Fruit fly (Drosophila melanogaster) whole organism, embryonic: ENCODE data around the gene dod.

Experiments used
- ATbp ChIP-seq: fragments of 200-800 bp; sonication (Bioruptor generic); optimal IDR thresholded peaks from 2 replicates; lab custom pipeline; 2017; ENCODE audit warnings: missing biosample characterization, mild to moderate bottlenecking, missing genetic modification characterization, missing genetic modification reagents
- Abd-B ChIP-seq: fragments of 200-800 bp; sonication (Bioruptor generic); optimal IDR thresholded peaks from 2 replicates; lab custom pipeline; 2018; ENCODE audit warnings: missing biosample characterization, mild to moderate bottlenecking, missing genetic modification characterization, moderate library complexity
- CG10366 ChIP-seq: fragments of 200-800 bp; sonication (Bioruptor generic); IDR thresholded peaks from 2 replicates; pipeline ENCODE4 v1.3.6; 2022; ENCODE audit warnings: missing biosample characterization, missing genetic modification characterization
- CG10431 ChIP-seq: fragments of 200-800 bp; sonication (Bioruptor generic); optimal IDR thresholded peaks from 3 replicates; lab custom pipeline; 2018; ENCODE audit warnings: missing biosample characterization, mild to moderate bottlenecking, missing genetic modification characterization
- CG11504 ChIP-seq: fragments of 200-800 bp; sonication (Bioruptor generic); optimal IDR thresholded peaks from 3 replicates; lab custom pipeline; 2019; ENCODE audit warnings: missing biosample characterization, mild to moderate bottlenecking, missing genetic modification characterization, moderate library complexity
- CG11723 ChIP-seq: fragments of 200-800 bp; sonication (Bioruptor generic); optimal IDR thresholded peaks from 2 replicates; lab custom pipeline; 2017; ENCODE audit warnings: missing biosample characterization, mild to moderate bottlenecking, missing genetic modification characterization
- CG12219 ChIP-seq: fragments of 200-800 bp; sonication (Bioruptor generic); optimal IDR thresholded peaks from 3 replicates; lab custom pipeline; 2018; ENCODE audit warnings: missing biosample characterization, mild to moderate bottlenecking, missing genetic modification characterization
- CG12391 ChIP-seq: fragments of 200-800 bp; sonication (Bioruptor generic); optimal IDR thresholded peaks from 3 replicates; lab custom pipeline; 2018; ENCODE audit warnings: missing biosample characterization, mild to moderate bottlenecking, missing genetic modification characterization, moderate library complexity
- CG12769 ChIP-seq: fragments of 200-800 bp; sonication (Bioruptor generic); optimal IDR thresholded peaks from 2 replicates; lab custom pipeline; 2019; ENCODE audit warnings: missing biosample characterization, mild to moderate bottlenecking, missing genetic modification characterization, moderate library complexity
- CG1603 ChIP-seq: fragments of 200-800 bp; sonication (Bioruptor generic); optimal IDR thresholded peaks from 2 replicates; lab custom pipeline; 2019; ENCODE audit warnings: missing biosample characterization, mild to moderate bottlenecking, missing genetic modification characterization, moderate library complexity
- CG1647 ChIP-seq: fragments of 200-800 bp; sonication (Bioruptor generic); optimal IDR thresholded peaks from 3 replicates; lab custom pipeline; 2016; ENCODE audit warnings: missing biosample characterization, missing genetic modification characterization
- CG16815 ChIP-seq: fragments of 200-800 bp; sonication (Bioruptor generic); optimal IDR thresholded peaks from 3 replicates; lab custom pipeline; 2017; ENCODE audit warnings: missing biosample characterization, mild to moderate bottlenecking, missing genetic modification characterization
- CG17361 ChIP-seq: fragments of 200-800 bp; sonication (Bioruptor generic); IDR thresholded peaks from 3 replicates; pipeline ENCODE4 v1.3.6; 2022; ENCODE audit warnings: missing biosample characterization, missing genetic modification characterization
- CG1792 ChIP-seq: fragments of 200-800 bp; sonication (Bioruptor generic); optimal IDR thresholded peaks from 2 replicates; lab custom pipeline; 2016; ENCODE audit warnings: missing biosample characterization, missing genetic modification characterization
- CG18011 ChIP-seq: fragments of 200-800 bp; sonication (Bioruptor generic); optimal IDR thresholded peaks from 2 replicates; lab custom pipeline; 2017; ENCODE audit warnings: missing biosample characterization, missing genetic modification characterization, mild to moderate bottlenecking, moderate library complexity, missing genotype
- CG2129 ChIP-seq: fragments of 200-800 bp; sonication (Bioruptor generic); IDR thresholded peaks from 2 replicates; pipeline ENCODE4 v1.3.6; 2022; ENCODE audit warnings: missing biosample characterization, missing genetic modification characterization; ENCODE audit not compliant: partially characterized antibody
- CG31224 ChIP-seq: fragments of 200-800 bp; sonication (Bioruptor generic); IDR thresholded peaks from 2 replicates; pipeline ENCODE4 v1.3.6; 2022; ENCODE audit warnings: missing biosample characterization, missing genetic modification characterization
- CG33213 ChIP-seq: fragments of 200-800 bp; sonication (Bioruptor generic); optimal IDR thresholded peaks from 3 replicates; lab custom pipeline; 2016; ENCODE audit warnings: missing biosample characterization, missing genetic modification characterization
- CG3847 ChIP-seq: fragments of 200-800 bp; sonication (Bioruptor generic); IDR thresholded peaks from 2 replicates; pipeline ENCODE4 v1.3.6; 2022; ENCODE audit warnings: missing biosample characterization, missing genetic modification characterization
- CG6272 ChIP-seq: fragments of 200-800 bp; sonication (Bioruptor generic); IDR thresholded peaks from 2 replicates; pipeline ENCODE4 v1.3.6; 2022; ENCODE audit warnings: missing biosample characterization, missing genetic modification characterization
- CG8924 ChIP-seq: fragments of 200-800 bp; optimal IDR thresholded peaks from 3 replicates; lab custom pipeline; 2019; ENCODE audit warnings: missing biosample characterization, mild to moderate bottlenecking, missing genetic modification characterization, moderate library complexity
- CG9932 ChIP-seq: fragments of 200-800 bp; sonication (Bioruptor generic); IDR thresholded peaks from 2 replicates; pipeline ENCODE4 v1.3.6; 2022; ENCODE audit warnings: missing biosample characterization, missing genetic modification characterization
- Drgx ChIP-seq: fragments of 200-800 bp; sonication (Bioruptor generic); IDR thresholded peaks from 2 replicates; pipeline ENCODE4 v1.3.6; 2022; ENCODE audit warnings: missing biosample characterization, missing genetic modification characterization
- Eip74EF ChIP-seq, 2 experiments: fragments of 200-800 bp in 1 of 2; fragments of >200 bp in 1 of 2; sonication (Bioruptor generic) in 1 of 2; optimal IDR thresholded peaks; 2 replicates each; lab custom pipeline; 2017 to 2019; ENCODE audit warnings: missing biosample characterization in 2 of 2, missing genetic modification characterization in 2 of 2, mild to moderate bottlenecking in 1 of 2, moderate library complexity in 1 of 2
- Fer2 ChIP-seq: fragments of 200-800 bp; sonication (Bioruptor generic); optimal IDR thresholded peaks from 2 replicates; lab custom pipeline; 2018; ENCODE audit warnings: missing biosample characterization, mild to moderate bottlenecking, missing genetic modification characterization, moderate library complexity
- Hmx ChIP-seq: fragments of 200-800 bp; sonication (Bioruptor generic); optimal IDR thresholded peaks from 2 replicates; lab custom pipeline; 2016; ENCODE audit warnings: missing biosample characterization, missing genetic modification characterization
- Hr51 ChIP-seq, 2 experiments: fragments of 200-800 bp; sonication (Bioruptor generic); optimal IDR thresholded peaks; 2 replicates in 1 of 2; 3 replicates in 1 of 2; lab custom pipeline; 2016 to 2018; ENCODE audit warnings: missing biosample characterization in 2 of 2, missing genetic modification characterization in 2 of 2, mild to moderate bottlenecking in 1 of 2, moderate library complexity in 1 of 2
- Lhr ChIP-seq: fragments of 200-800 bp; sonication (Bioruptor generic); optimal IDR thresholded peaks from 3 replicates; lab custom pipeline; 2017; ENCODE audit warnings: mild to moderate bottlenecking, missing biosample characterization, missing genetic modification reagents, missing genetic modification characterization
- Mes4 ChIP-seq: fragments of 200-800 bp; sonication (Bioruptor generic); optimal IDR thresholded peaks from 2 replicates; lab custom pipeline; 2016; ENCODE audit warnings: missing biosample characterization, missing genetic modification characterization
- Mrtf ChIP-seq: fragments of 200-800 bp; sonication (Bioruptor generic); IDR thresholded peaks from 3 replicates; pipeline ENCODE4 v1.3.6; 2022; ENCODE audit warnings: missing biosample characterization, missing genetic modification characterization
- Myb ChIP-seq: fragments of 200-800 bp; sonication (Bioruptor generic); optimal IDR thresholded peaks from 2 replicates; lab custom pipeline; 2016; ENCODE audit warnings: missing biosample characterization, missing genetic modification characterization
- NC2β ChIP-seq: fragments of 200-800 bp; sonication (Bioruptor generic); optimal IDR thresholded peaks from 2 replicates; lab custom pipeline; 2016; ENCODE audit warnings: missing biosample characterization, missing genetic modification characterization
- Nf-YA ChIP-seq: fragments of 200-800 bp; sonication (Bioruptor generic); IDR thresholded peaks from 2 replicates; pipeline ENCODE4 v1.3.6; 2022; ENCODE audit warnings: missing biosample characterization, missing genetic modification characterization
- Sox100B ChIP-seq: fragments of 200-800 bp; sonication (Bioruptor generic); optimal IDR thresholded peaks from 3 replicates; lab custom pipeline; 2018; ENCODE audit warnings: missing biosample characterization, mild to moderate bottlenecking, missing genetic modification characterization
- Sox102F ChIP-seq: fragments of 200-800 bp; sonication (Bioruptor generic); optimal IDR thresholded peaks from 2 replicates; lab custom pipeline; 2018; ENCODE audit warnings: missing biosample characterization, mild to moderate bottlenecking, missing genetic modification characterization, moderate library complexity
- aop ChIP-seq: fragments of 200-800 bp; sonication (Bioruptor generic); IDR thresholded peaks from 2 replicates; pipeline ENCODE4 v1.3.6; 2022; ENCODE audit warnings: missing biosample characterization, missing genetic modification characterization
- bcd ChIP-seq: fragments of 200-800 bp; sonication (Bioruptor generic); optimal IDR thresholded peaks from 2 replicates; lab custom pipeline; 2017; ENCODE audit warnings: missing biosample characterization, mild to moderate bottlenecking, missing genetic modification characterization
- bsh ChIP-seq, 2 experiments: fragments of 200-800 bp; sonication (Bioruptor generic); optimal IDR thresholded peaks; 2 replicates each; lab custom pipeline; 2017 to 2018; ENCODE audit warnings: mild to moderate bottlenecking in 2 of 2, missing biosample characterization in 2 of 2, missing genetic modification characterization in 2 of 2, moderate library complexity in 1 of 2
- chinmo ChIP-seq: fragments of 200-800 bp; sonication (Bioruptor generic); IDR thresholded peaks from 4 replicates; pipeline ENCODE4 v1.3.6; 2022; ENCODE audit warnings: missing biosample characterization, missing genetic modification characterization; ENCODE audit not compliant: partially characterized antibody
- crol ChIP-seq: fragments of 200-800 bp; sonication (Bioruptor generic); IDR thresholded peaks from 2 replicates; pipeline ENCODE4 v1.3.6; 2022; ENCODE audit warnings: missing biosample characterization, missing genetic modification characterization
- dati ChIP-seq: fragments of 200-800 bp; sonication (Bioruptor generic); IDR thresholded peaks from 2 replicates; pipeline ENCODE4 v1.3.6; 2022; ENCODE audit warnings: missing biosample characterization, missing genetic modification characterization
- dm ChIP-seq: fragments of 200-800 bp; sonication (Bioruptor generic); optimal IDR thresholded peaks from 3 replicates; lab custom pipeline; 2016; ENCODE audit warnings: missing biosample characterization, missing genetic modification characterization
- dmrt99B ChIP-seq: fragments of 200-800 bp; sonication (Bioruptor generic); optimal IDR thresholded peaks from 2 replicates; lab custom pipeline; 2018; ENCODE audit warnings: missing biosample characterization, mild to moderate bottlenecking, missing genetic modification characterization, moderate library complexity
- eve ChIP-seq, 2 experiments: fragments of >200 bp; optimal IDR thresholded peaks; 2 replicates each; lab custom pipeline; 2017; ENCODE audit warnings: missing biosample characterization in 2 of 2, missing genetic modification characterization in 2 of 2
- grau ChIP-seq: fragments of 200-800 bp; optimal IDR thresholded peaks from 3 replicates; lab custom pipeline; 2019; ENCODE audit warnings: missing biosample characterization, mild to moderate bottlenecking, missing genetic modification characterization, moderate library complexity
- hb ChIP-seq: fragments of 200-800 bp; sonication (Bioruptor generic); IDR thresholded peaks from 3 replicates; pipeline ENCODE4 v1.3.6; 2022; ENCODE audit warnings: missing biosample characterization, missing genetic modification characterization; ENCODE audit not compliant: partially characterized antibody
- jing ChIP-seq: fragments of 200-800 bp; sonication (Bioruptor generic); optimal IDR thresholded peaks from 2 replicates; lab custom pipeline; 2018; ENCODE audit warnings: missing biosample characterization, mild to moderate bottlenecking, missing genetic modification characterization
- sim ChIP-seq: fragments of 200-800 bp; sonication (Bioruptor generic); IDR thresholded peaks from 2 replicates; pipeline ENCODE4 v1.3.6; 2022; ENCODE audit warnings: missing biosample characterization, missing genetic modification characterization
- zfh1 ChIP-seq: fragments of 200-800 bp; sonication (Bioruptor generic); IDR thresholded peaks from 3 replicates; pipeline ENCODE4 v1.3.6; 2022; ENCODE audit warnings: missing biosample characterization, missing genetic modification characterization

Gene dod

DNA sequence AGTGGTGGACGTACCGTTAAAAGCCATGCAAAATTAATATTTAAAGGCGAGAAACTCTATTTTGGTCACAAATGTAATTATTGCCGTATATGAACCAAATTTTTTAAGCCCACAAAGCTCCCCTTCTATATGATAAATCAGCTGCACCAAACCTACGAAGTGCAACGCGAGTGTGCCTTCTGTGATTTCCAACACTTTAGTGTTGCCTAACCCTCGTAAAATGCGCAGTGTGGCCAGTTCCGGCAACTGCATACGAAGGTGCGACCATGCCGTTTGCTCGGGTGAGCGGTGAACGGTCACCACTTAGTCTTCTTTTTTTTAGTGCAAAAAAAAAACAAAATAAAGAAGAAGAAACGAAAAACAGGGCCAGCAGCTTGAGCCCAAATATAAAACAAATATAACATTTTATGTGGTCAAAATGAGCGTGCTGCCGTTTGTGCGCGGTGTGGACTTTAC lies 5.7 kb upstream of the dod start, which contains the start of the genes tty and fliI (continued):
- TF ChIP-seq Sox100B (GFP tag; lab: Kevin White, UChicago) (no peak), CG3847 (peak; percentile 92), Abd-B (peak; percentile 89), aop (peak; percentile 60; the same call in 1 of the 2 replicates), CG12391 (peak; percentile 80), ATbp (GFP tag; lab: Kevin White, UChicago) (peak; percentile 73), CG6272 (GFP tag; lab: Robert Waterston, UW) (peak; percentile 89), chinmo (GFP tag; lab: Robert Waterston, UW) (0 out of 4 replicates have a peak, but pooled peaks have one; percentile 5), CG31224 (peak; percentile 86), eve (GFP tag; optimal IDR thresholded peaks at IDR 0.05; lab: Kevin White, UChicago) (no peak), Mrtf (GFP tag; lab: Robert Waterston, UW) (peak; percentile 89), Eip74EF (GFP tag; optimal IDR thresholded peaks at IDR 0.05; lab: Kevin White, UChicago) (peak in 1 of 2 experiments; percentile 51), CG9932 (peak; percentile 91), dmrt99B (tag; lab: Kevin White, UChicago) (peak; percentile 80), CG12219 (GFP tag; lab: Kevin White, UChicago) (peak; percentile 60), Mes4 (GFP tag; lab: Kevin White, UChicago) (peak; percentile 74), dati (GFP tag; lab: Robert Waterston, UW) (peak; percentile 73), CG11723 (peak; percentile 28), dm (GFP tag; lab: Kevin White, UChicago) (peak; percentile 75), CG18011 (GFP tag; lab: Kevin White, UChicago) (peak; percentile 69), Sox102F (GFP tag; lab: Kevin White, UChicago) (peak; percentile 80), Hr51 (GFP tag; optimal IDR thresholded peaks at IDR 0.05; lab: Kevin White, UChicago) (peak; percentile 76 to 83), bcd (peak; percentile 83), CG1792 (peak; percentile 55), Nf-YA (GFP tag; lab: Robert Waterston, UW) (peak; percentile 77; the same call in 1 of the 2 replicates), CG2129 (GFP tag; lab: Robert Waterston, UW) (no peak), CG33213 (GFP tag; lab: Kevin White, UChicago) (peak; percentile 89), Hmx (GFP tag; lab: Kevin White, UChicago) (no peak), CG17361 (GFP tag; lab: Robert Waterston, UW) (peak; percentile 80), zfh1 (GFP tag; lab: Robert Waterston, UW) (peak; percentile 93), Fer2 (tag; lab: Kevin White, UChicago) (peak; percentile 1), CG1603 (tag; lab: Kevin White, UChicago) (peak; percentile 88), CG11504 (tag; lab: Kevin White, UChicago) (no peak), Myb (GFP tag; lab: Kevin White, UChicago) (peak; percentile 89), grau (tag; lab: Kevin White, UChicago) (peak; percentile 75), hb (no peak), CG16815 (GFP tag; lab: Kevin White, UChicago) (peak; percentile 82), CG8924 (tag; lab: Kevin White, UChicago) (peak; percentile 57), Drgx (GFP tag; lab: Robert Waterston, UW) (peak; percentile 92), CG10366 (GFP tag; lab: Robert Waterston, UW) (peak; percentile 90), CG10431 (GFP tag; lab: Kevin White, UChicago) (no peak), bsh (GFP tag; optimal IDR thresholded peaks at IDR 0.05; lab: Kevin White, UChicago) (peak; percentile 75 to 96), Lhr (GFP tag; lab: Kevin White, UChicago) (peak; percentile 88), CG1647 (peak; percentile 72), crol (peak; percentile 52; the same call in 1 of the 2 replicates), CG12769 (tag; lab: Kevin White, UChicago) (peak; percentile 86), jing (peak; percentile 56), sim (GFP tag; lab: Robert Waterston, UW) (peak; percentile 59; the same call in 1 of the 2 replicates), NC2β (peak; percentile 74)
